Fruit fly (Drosophila melanogaster): Measurements from ENCODE around the gene Raf.

DNA sequence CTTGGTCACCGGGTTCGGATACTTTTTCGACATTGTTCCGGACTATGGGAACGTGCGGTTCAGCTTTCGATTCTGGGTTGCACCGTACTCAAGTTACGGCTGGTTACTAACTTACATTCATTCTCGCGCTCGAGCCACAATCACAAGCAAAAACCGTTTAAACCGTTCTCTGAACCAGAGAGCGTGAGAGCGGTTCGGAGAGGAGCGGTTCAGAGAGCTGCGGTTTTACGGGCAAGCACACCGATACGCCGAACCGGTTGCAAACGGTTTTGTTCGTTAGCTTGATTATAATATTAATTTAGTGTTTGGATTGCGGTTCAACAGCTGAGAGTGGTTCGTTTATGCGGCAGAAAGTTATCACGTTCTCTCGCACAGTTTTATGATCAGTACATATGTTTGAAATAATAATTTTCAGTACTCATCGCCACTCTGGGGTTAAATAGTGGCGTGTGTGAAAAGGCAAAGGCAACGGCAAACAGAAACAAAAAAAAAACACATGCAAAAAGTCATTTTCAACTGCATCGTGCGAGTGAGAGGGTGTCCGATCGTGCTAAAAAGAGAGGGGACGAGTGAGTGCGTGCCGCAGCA lies 30.5 kb downstream of the Raf start, which contains the start of gene CG14050:
- no peak for TF ChIP-seq CG8478 (optimal IDR thresholded peaks at IDR 0.05)
- no peak for TF ChIP-seq CTCF (optimal IDR thresholded peaks at IDR 0.05)

All from S2 (cell line).